Fruit fly (Drosophila melanogaster): ENCODE results near the gene Cdk5alpha.

dm6 chr2L:10305538-10306147 lies 5.1 kb downstream of the Cdk5alpha start:
- TF ChIP-seq Crg-1 (GFP tag; optimal IDR thresholded peaks at IDR 0.05): no peak
- no peak for TF ChIP-seq CG1620 (GFP tag; optimal IDR thresholded peaks at IDR 0.05)
- TF ChIP-seq kay (GFP tag; ENCODE audit: borderline replicate concordance): peak; percentile 64
- no peak for TF ChIP-seq CG12768 (GFP tag; optimal IDR thresholded peaks at IDR 0.05)
- no peak for TF ChIP-seq cnc (optimal IDR thresholded peaks at IDR 0.05)
- no peak for TF ChIP-seq CG5204 (GFP tag; optimal IDR thresholded peaks at IDR 0.05)
- no peak for TF ChIP-seq Clk (GFP tag; optimal IDR thresholded peaks at IDR 0.05)
- TF ChIP-seq pad (GFP tag; optimal IDR thresholded peaks at IDR 0.05): no peak
- TF ChIP-seq CG7101 (tag; optimal IDR thresholded peaks at IDR 0.05): no peak
- TF ChIP-seq cic (GFP tag; optimal IDR thresholded peaks at IDR 0.05): no peak
- TF ChIP-seq CG7045 (GFP tag; optimal IDR thresholded peaks at IDR 0.05): no peak
- no peak for TF ChIP-seq CG14711 (tag; optimal IDR thresholded peaks at IDR 0.05)
